Worm (Caenorhabditis elegans) whole organism, early embryonic: Measurements from ENCODE around the gene Y67D2.2.

Experiments
- F13C5.2 ChIP-seq: sonication (generic microtip); optimal IDR thresholded peaks from 2 replicates; lab custom pipeline; 2017; ENCODE audit warnings: mild to moderate bottlenecking, missing genetic modification characterization, inconsistent platforms, missing compliant biosample characterization
- ama-1 ChIP-seq: fragments of 150-350 bp; optimal IDR thresholded peaks from 2 replicates; lab custom pipeline; 2014
- ceh-36 ChIP-seq: sonication (generic microtip); optimal IDR thresholded peaks from 2 replicates; lab custom pipeline; 2016; ENCODE audit warnings: missing genetic modification characterization, inconsistent platforms, missing compliant biosample characterization
- hmbx-1 ChIP-seq: sonication (generic microtip); optimal IDR thresholded peaks from 2 replicates; lab custom pipeline; 2016; ENCODE audit warnings: mild to moderate bottlenecking, missing genetic modification characterization, missing compliant biosample characterization

DNA sequence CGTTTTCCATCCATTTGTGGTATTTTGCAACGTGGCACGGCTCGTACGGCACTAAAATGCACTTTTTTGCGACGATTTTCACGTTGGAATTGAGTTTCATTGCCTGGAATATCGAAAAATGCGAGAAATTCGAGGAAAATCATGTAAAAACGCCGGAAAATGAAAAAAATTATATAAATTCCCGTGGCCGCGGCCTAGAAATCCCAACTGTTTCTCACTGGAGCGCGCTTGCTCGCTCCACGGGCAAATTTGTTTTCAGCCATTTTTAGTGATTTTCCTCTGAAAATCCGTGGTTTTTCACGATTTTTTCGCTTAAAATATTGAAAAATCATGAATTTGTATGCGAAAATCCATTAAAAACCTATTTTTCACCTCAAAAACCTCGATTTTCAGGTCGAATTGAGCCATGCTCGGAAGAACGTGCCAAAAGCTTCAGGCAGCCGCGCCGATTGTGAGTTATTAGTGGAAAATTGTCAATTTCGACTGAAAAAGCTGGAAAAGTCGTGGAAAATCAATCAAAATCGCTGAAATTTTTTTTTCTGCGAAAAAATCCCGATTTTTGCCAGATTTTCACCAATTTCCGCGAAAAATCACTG is 18.4 kb upstream of the Y67D2.2 start, which contains the start of the genes Y67D2.5 and cisd-3.2:
- no peak for TF ChIP-seq hmbx-1
- TF ChIP-seq F13C5.2 (tag; lab: Kevin White, UChicago), result no peak
- no peak for TF ChIP-seq ama-1
- no peak for TF ChIP-seq ceh-36
